Fruit fly (Drosophila melanogaster) whole organism, embryonic: ENCODE results near the gene Cap-D3.

ENCODE experiments used
- CG10274 ChIP-seq: fragments of 200-800 bp; sonication (Bioruptor generic); optimal IDR thresholded peaks from 3 replicates; lab custom pipeline; 2017; ENCODE audit warnings: missing biosample characterization, mild to moderate bottlenecking, missing genetic modification characterization
- CG10654 ChIP-seq: fragments of 200-800 bp; sonication (Bioruptor generic); optimal IDR thresholded peaks from 2 replicates; lab custom pipeline; 2016; ENCODE audit warnings: missing biosample characterization, missing genetic modification characterization
- CG12942 ChIP-seq: fragments of 200-800 bp; sonication (Bioruptor generic); optimal IDR thresholded peaks from 3 replicates; lab custom pipeline; 2016; ENCODE audit warnings: missing biosample characterization, missing genetic modification characterization
- CG13123 ChIP-seq: fragments of 200-800 bp; sonication (Bioruptor generic); optimal IDR thresholded peaks from 2 replicates; lab custom pipeline; 2016; ENCODE audit warnings: missing biosample characterization, missing genetic modification characterization
- CG13775 ChIP-seq: fragments of 200-800 bp; sonication (Bioruptor generic); optimal IDR thresholded peaks from 3 replicates; lab custom pipeline; 2017; ENCODE audit warnings: missing biosample characterization, mild to moderate bottlenecking, missing genetic modification characterization
- CG14014 ChIP-seq: fragments of 200-800 bp; sonication (Bioruptor generic); IDR thresholded peaks from 2 replicates; pipeline ENCODE4 v1.3.6; 2022; ENCODE audit warnings: missing biosample characterization, missing genetic modification characterization
- CG15696 ChIP-seq: fragments of 200-800 bp; sonication (Bioruptor generic); optimal IDR thresholded peaks from 2 replicates; lab custom pipeline; 2019; ENCODE audit warnings: missing biosample characterization, mild to moderate bottlenecking, missing genetic modification characterization, moderate library complexity
- CG16813 ChIP-seq: fragments of 200-800 bp; sonication (Bioruptor generic); IDR thresholded peaks from 3 replicates; pipeline ENCODE4 v1.3.6; 2022; ENCODE audit warnings: missing biosample characterization, missing genetic modification characterization; ENCODE audit not compliant: partially characterized antibody
- CG17186 ChIP-seq: fragments of 200-800 bp; sonication (Bioruptor generic); optimal IDR thresholded peaks from 3 replicates; lab custom pipeline; 2017; ENCODE audit warnings: missing biosample characterization, missing genetic modification reagents, missing genetic modification characterization
- CG2199 ChIP-seq: fragments of 200-800 bp; sonication (Bioruptor generic); IDR thresholded peaks from 3 replicates; pipeline ENCODE4 v1.3.6; 2022; ENCODE audit warnings: missing biosample characterization, missing genetic modification characterization
- CG30020 ChIP-seq: fragments of 200-800 bp; optimal IDR thresholded peaks from 2 replicates; lab custom pipeline; 2019; ENCODE audit warnings: missing biosample characterization, mild to moderate bottlenecking, missing genetic modification characterization, moderate library complexity
- CG31224 ChIP-seq: fragments of 200-800 bp; sonication (Bioruptor generic); IDR thresholded peaks from 2 replicates; pipeline ENCODE4 v1.3.6; 2022; ENCODE audit warnings: missing biosample characterization, missing genetic modification characterization
- CG31365 ChIP-seq: fragments of 200-800 bp; sonication (Bioruptor generic); optimal IDR thresholded peaks from 2 replicates; lab custom pipeline; 2018; ENCODE audit warnings: missing biosample characterization, mild to moderate bottlenecking, missing genetic modification characterization
- CG33557 ChIP-seq: fragments of 200-800 bp; sonication (Bioruptor generic); optimal IDR thresholded peaks from 2 replicates; lab custom pipeline; 2019; ENCODE audit warnings: missing biosample characterization, mild to moderate bottlenecking, missing genetic modification characterization, moderate library complexity
- CG4282 ChIP-seq: fragments of 200-800 bp; sonication (Bioruptor generic); optimal IDR thresholded peaks from 2 replicates; lab custom pipeline; 2016; ENCODE audit warnings: missing biosample characterization, missing genetic modification characterization
- CG4707 ChIP-seq: fragments of 200-800 bp; sonication (Bioruptor generic); optimal IDR thresholded peaks from 2 replicates; lab custom pipeline; 2018; ENCODE audit warnings: missing biosample characterization, mild to moderate bottlenecking, missing genetic modification characterization, moderate library complexity
- CG5245 ChIP-seq: fragments of 200-800 bp; sonication (Bioruptor generic); optimal IDR thresholded peaks from 3 replicates; lab custom pipeline; 2016; ENCODE audit warnings: missing biosample characterization, missing genetic modification characterization
- CG6254 ChIP-seq: fragments of 200-800 bp; sonication (Bioruptor generic); optimal IDR thresholded peaks from 3 replicates; lab custom pipeline; 2017; ENCODE audit warnings: mild to moderate bottlenecking, missing biosample characterization, missing genetic modification reagents, missing genetic modification characterization
- CG8478 ChIP-seq: fragments of >200 bp; optimal IDR thresholded peaks from 2 replicates; lab custom pipeline; 2018
- CHES-1-like ChIP-seq: fragments of 200-800 bp; sonication (Bioruptor generic); optimal IDR thresholded peaks from 2 replicates; lab custom pipeline; 2016; ENCODE audit warnings: missing biosample characterization, missing genetic modification characterization
- CTCF ChIP-seq: fragments of 200-800 bp; sonication (Bioruptor generic); optimal IDR thresholded peaks from 2 replicates; lab custom pipeline; 2017; ENCODE audit warnings: missing biosample characterization, mild to moderate bottlenecking, missing genetic modification characterization, moderate library complexity
- Dad ChIP-seq: fragments of 200-800 bp; sonication (Bioruptor generic); optimal IDR thresholded peaks from 3 replicates; lab custom pipeline; 2016; ENCODE audit warnings: missing biosample characterization, missing genetic modification characterization
- Drgx ChIP-seq: fragments of 200-800 bp; sonication (Bioruptor generic); IDR thresholded peaks from 2 replicates; pipeline ENCODE4 v1.3.6; 2022; ENCODE audit warnings: missing biosample characterization, missing genetic modification characterization
- Fer3 ChIP-seq: fragments of 200-800 bp; sonication (Bioruptor generic); optimal IDR thresholded peaks from 2 replicates; lab custom pipeline; 2018; ENCODE audit warnings: missing biosample characterization, mild to moderate bottlenecking, missing genetic modification characterization, moderate library complexity
- HmgD ChIP-seq: fragments of 200-800 bp; sonication (Bioruptor generic); optimal IDR thresholded peaks from 3 replicates; lab custom pipeline; 2016; ENCODE audit warnings: missing biosample characterization, missing genetic modification characterization
- Lim3 ChIP-seq: fragments of 200-800 bp; sonication (Bioruptor generic); IDR thresholded peaks from 2 replicates; pipeline ENCODE4 v1.3.6; 2022; ENCODE audit warnings: missing biosample characterization, missing genetic modification characterization
- MTF-1 ChIP-seq: fragments of 200-800 bp; sonication (Bioruptor generic); optimal IDR thresholded peaks from 2 replicates; lab custom pipeline; 2018; ENCODE audit warnings: missing biosample characterization, mild to moderate bottlenecking, missing genetic modification characterization, borderline replicate concordance
- NK7.1 ChIP-seq: fragments of 200-800 bp; sonication (Bioruptor generic); optimal IDR thresholded peaks from 3 replicates; lab custom pipeline; 2016; ENCODE audit warnings: missing biosample characterization, missing genetic modification characterization
- Pdp1 ChIP-seq, 2 experiments: fragments of 200-800 bp; sonication (Bioruptor generic); optimal IDR thresholded peaks; 3 replicates each; lab custom pipeline; 2016; ENCODE audit warnings: missing biosample characterization in 2 of 2, missing genetic modification characterization in 2 of 2, mild to moderate bottlenecking in 1 of 2, moderate library complexity in 1 of 2
- Side ChIP-seq: fragments of 200-800 bp; sonication (Bioruptor generic); optimal IDR thresholded peaks from 2 replicates; lab custom pipeline; 2016; ENCODE audit warnings: missing biosample characterization, missing genetic modification characterization
- Sin3A ChIP-seq: fragments of >200 bp; optimal IDR thresholded peaks from 2 replicates; lab custom pipeline; 2018
- Xrp1 ChIP-seq: fragments of 200-800 bp; sonication (Bioruptor generic); IDR thresholded peaks from 2 replicates; pipeline ENCODE4 v1.3.6; 2022; ENCODE audit warnings: missing biosample characterization, missing genetic modification characterization
- YL-1 ChIP-seq: fragments of 200-800 bp; sonication (Bioruptor generic); optimal IDR thresholded peaks from 3 replicates; lab custom pipeline; 2017; ENCODE audit warnings: missing biosample characterization, mild to moderate bottlenecking, missing genetic modification characterization
- ap ChIP-seq: fragments of 200-800 bp; sonication (Bioruptor generic); IDR thresholded peaks from 2 replicates; pipeline ENCODE4 v1.3.6; 2022; ENCODE audit warnings: missing biosample characterization, missing genetic modification characterization
- az2 ChIP-seq: fragments of 200-800 bp; sonication (Bioruptor generic); optimal IDR thresholded peaks from 3 replicates; lab custom pipeline; 2016; ENCODE audit warnings: missing biosample characterization, missing genetic modification characterization
- br ChIP-seq: fragments of >200 bp; optimal IDR thresholded peaks from 2 replicates; lab custom pipeline; 2017
- cato ChIP-seq: fragments of 200-800 bp; sonication (Bioruptor generic); optimal IDR thresholded peaks from 2 replicates; lab custom pipeline; 2016; ENCODE audit warnings: missing biosample characterization, missing genetic modification characterization, borderline replicate concordance
- chn ChIP-seq: fragments of 200-800 bp; sonication (Bioruptor generic); optimal IDR thresholded peaks from 2 replicates; lab custom pipeline; 2016; ENCODE audit warnings: missing biosample characterization, missing genetic modification characterization
- dati ChIP-seq: fragments of 200-800 bp; sonication (Bioruptor generic); IDR thresholded peaks from 2 replicates; pipeline ENCODE4 v1.3.6; 2022; ENCODE audit warnings: missing biosample characterization, missing genetic modification characterization
- dysf ChIP-seq: fragments of 200-800 bp; sonication (Bioruptor generic); IDR thresholded peaks from 3 replicates; pipeline ENCODE4 v1.3.6; 2022; ENCODE audit warnings: missing biosample characterization, missing genetic modification characterization
- gce ChIP-seq: fragments of 200-800 bp; sonication (Bioruptor generic); IDR thresholded peaks from 3 replicates; pipeline ENCODE4 v1.3.6; 2022; ENCODE audit warnings: missing biosample characterization, missing genetic modification characterization
- grau ChIP-seq: fragments of 200-800 bp; optimal IDR thresholded peaks from 3 replicates; lab custom pipeline; 2019; ENCODE audit warnings: missing biosample characterization, mild to moderate bottlenecking, missing genetic modification characterization, moderate library complexity
- gro ChIP-seq: fragments of 200-800 bp; sonication (Bioruptor generic); optimal IDR thresholded peaks from 2 replicates; lab custom pipeline; 2016; ENCODE audit warnings: missing biosample characterization, missing genetic modification characterization
- lov ChIP-seq, 2 experiments: fragments of 200-800 bp in 1 of 2; fragments of >200 bp in 1 of 2; sonication (Bioruptor generic) in 1 of 2; IDR thresholded peaks in 1 of 2; optimal IDR thresholded peaks in 1 of 2; 2 replicates in 1 of 2; 3 replicates in 1 of 2; pipeline versions ENCODE4 v1.3.6 to Lab custom; 2017 to 2022; ENCODE audit warnings: missing biosample characterization in 1 of 2, missing genetic modification characterization in 1 of 2
- nerfin-2 ChIP-seq: fragments of 200-800 bp; sonication (Bioruptor generic); IDR thresholded peaks from 2 replicates; pipeline ENCODE4 v1.3.6; 2022; ENCODE audit warnings: missing biosample characterization, missing genetic modification characterization; ENCODE audit not compliant: partially characterized antibody
- pum ChIP-seq: fragments of 200-800 bp; sonication (Bioruptor generic); optimal IDR thresholded peaks from 2 replicates; lab custom pipeline; 2016; ENCODE audit warnings: missing biosample characterization, missing genetic modification characterization
- pzg ChIP-seq: fragments of 200-800 bp; sonication (Bioruptor generic); optimal IDR thresholded peaks from 3 replicates; lab custom pipeline; 2018; ENCODE audit warnings: missing biosample characterization, mild to moderate bottlenecking, missing genetic modification characterization, moderate library complexity
- schlank ChIP-seq: fragments of 200-800 bp; sonication (Bioruptor generic); optimal IDR thresholded peaks from 2 replicates; lab custom pipeline; 2018; ENCODE audit warnings: missing biosample characterization, mild to moderate bottlenecking, missing genetic modification characterization
- scrt ChIP-seq: fragments of 200-800 bp; sonication (Bioruptor generic); optimal IDR thresholded peaks from 2 replicates; lab custom pipeline; 2018; ENCODE audit warnings: missing biosample characterization, mild to moderate bottlenecking, missing genetic modification characterization, moderate library complexity
- slbo ChIP-seq: fragments of 200-800 bp; sonication (Bioruptor generic); IDR thresholded peaks from 2 replicates; pipeline ENCODE4 v1.3.6; 2022; ENCODE audit warnings: missing biosample characterization, missing genetic modification characterization
- vvl ChIP-seq: fragments of 200-800 bp; sonication (Bioruptor generic); IDR thresholded peaks from 2 replicates; pipeline ENCODE4 v1.3.6; 2022; ENCODE audit warnings: missing biosample characterization, missing genetic modification characterization
- wor ChIP-seq: fragments of 200-800 bp; sonication (Bioruptor generic); IDR thresholded peaks from 2 replicates; pipeline ENCODE4 v1.3.6; 2022; ENCODE audit warnings: missing biosample characterization, missing genetic modification characterization

Cap-D3 gene

DNA sequence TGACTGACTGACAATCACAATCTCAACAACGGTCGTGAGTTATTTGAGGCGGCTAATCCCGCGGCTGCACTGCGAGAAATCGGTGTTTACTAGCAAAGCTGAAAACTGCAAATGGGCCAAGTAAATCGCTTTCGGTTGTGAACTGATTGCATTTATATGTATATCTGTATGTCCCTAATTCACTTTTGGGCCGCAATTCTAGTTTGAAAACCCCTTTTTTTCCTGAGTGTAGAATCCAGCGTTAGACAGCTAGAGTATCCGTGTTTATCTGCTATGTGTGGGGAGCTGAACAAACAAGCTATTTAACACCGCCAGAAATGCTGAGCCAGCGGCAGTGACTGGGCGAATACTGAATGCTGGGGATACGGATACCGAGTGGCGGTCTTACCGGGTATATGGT, 49.0 kb upstream of the Cap-D3 start (continued):
- TF ChIP-seq CG4707 (GFP tag; lab: Kevin White, UChicago) (peak; percentile 66), vvl (GFP tag; lab: Robert Waterston, UW) (peak; percentile 89), CG4282 (GFP tag; lab: Kevin White, UChicago) (peak; percentile 61), CG31224 (GFP tag; lab: Robert Waterston, UW) (peak; percentile 78), ap (GFP tag; lab: Robert Waterston, UW) (peak; percentile 81), pzg (GFP tag; lab: Kevin White, UChicago) (no peak), CG13775 (peak; percentile 76), CG13123 (GFP tag; lab: Kevin White, UChicago) (peak; percentile 65), CTCF (no peak), az2 (peak; percentile 73), HmgD (GFP tag; lab: Kevin White, UChicago) (peak; percentile 77), CG15696 (tag; lab: Kevin White, UChicago) (peak; percentile 87), YL-1 (GFP tag; lab: Kevin White, UChicago) (no peak), cato (GFP tag; lab: Kevin White, UChicago) (peak; percentile 72), CG31365 (peak; percentile 2), CG16813 (GFP tag; lab: Robert Waterston, UW) (no peak), CG17186 (no peak), CG5245 (GFP tag; lab: Kevin White, UChicago) (peak; percentile 73), CG14014 (peak; percentile 87), wor (GFP tag; lab: Robert Waterston, UW) (peak; percentile 66), nerfin-2 (GFP tag; lab: Robert Waterston, UW) (no peak), Sin3A (lab: Kevin White, UChicago) (no peak), Lim3 (GFP tag; lab: Robert Waterston, UW) (peak; percentile 60; the same call in 1 of the 2 replicates), CG8478 (lab: Kevin White, UChicago) (no peak), lov (optimal IDR thresholded peaks at IDR 0.05; lab: Kevin White, UChicago) (no peak), lov (GFP tag; IDR thresholded peaks at IDR 0.05; lab: Robert Waterston, UW) (peak; percentile 90), Xrp1 (GFP tag; lab: Robert Waterston, UW) (peak; percentile 94), CG10274 (no peak), br (lab: Kevin White, UChicago) (no peak), CG2199 (GFP tag; lab: Robert Waterston, UW) (peak; percentile 83; the same call in 2 of the 3 replicates), dati (GFP tag; lab: Robert Waterston, UW) (peak; percentile 61; the same call in 1 of the 2 replicates), NK7.1 (GFP tag; lab: Kevin White, UChicago) (peak; percentile 84), gro (GFP tag; lab: Kevin White, UChicago) (peak; percentile 55), Dad (peak; percentile 70), Pdp1 (GFP tag; optimal IDR thresholded peaks at IDR 0.05; lab: Kevin White, UChicago) (peak; percentile 42 to 93), CG30020 (tag; lab: Kevin White, UChicago) (peak; percentile 36), MTF-1 (GFP tag; lab: Kevin White, UChicago) (peak; percentile 31), CG33557 (GFP tag; lab: Kevin White, UChicago) (peak; percentile 81), chn (GFP tag; lab: Kevin White, UChicago) (peak; percentile 94), Fer3 (tag; lab: Kevin White, UChicago) (peak; percentile 49), CG6254 (GFP tag; lab: Kevin White, UChicago) (peak; percentile 53), pum (peak; percentile 92), Side (GFP tag; lab: Kevin White, UChicago) (peak; percentile 93), gce (GFP tag; lab: Robert Waterston, UW) (peak; percentile 75; the same call in 2 of the 3 replicates), CG10654 (GFP tag; lab: Kevin White, UChicago) (peak; percentile 78), CHES-1-like (GFP tag; lab: Kevin White, UChicago) (peak; percentile 88), dysf (GFP tag; lab: Robert Waterston, UW) (peak; percentile 80), grau (tag; lab: Kevin White, UChicago) (peak; percentile 71), CG12942 (GFP tag; lab: Kevin White, UChicago) (peak; percentile 68), slbo (GFP tag; lab: Robert Waterston, UW) (peak; percentile 85), scrt (GFP tag; lab: Kevin White, UChicago) (peak; percentile 37), Drgx (GFP tag; lab: Robert Waterston, UW) (peak; percentile 74), schlank (tag; lab: Kevin White, UChicago) (peak; percentile 34)
